Fruit fly (Drosophila melanogaster) whole organism, adult: ENCODE data around the gene Cln7.

Experiments
- CG1620 ChIP-seq: fragments of 200-800 bp; sonication (Bioruptor generic); optimal IDR thresholded peaks from 2 replicates; lab custom pipeline; 2016; ENCODE audit warnings: missing biosample characterization, missing genetic modification characterization
- bab1 ChIP-seq: fragments of 200-800 bp; sonication (Bioruptor generic); optimal IDR thresholded peaks from 3 replicates; lab custom pipeline; 2019; ENCODE audit warnings: missing biosample characterization, mild to moderate bottlenecking, missing genetic modification characterization, moderate library complexity
- cnc ChIP-seq, 2 experiments: fragments of >200 bp; optimal IDR thresholded peaks; 2 replicates each; lab custom pipeline; 2017
- ovo ChIP-seq: fragments of 200-800 bp; sonication (Bioruptor generic); optimal IDR thresholded peaks from 2 replicates; lab custom pipeline; 2016; ENCODE audit warnings: missing biosample characterization, missing genetic modification characterization

dm6 chr3L:7313559-7314132, 31.3 kb downstream of the Cln7 start:
- TF ChIP-seq ovo (GFP tag; lab: Kevin White, UChicago) (no peak), CG1620 (GFP tag; lab: Kevin White, UChicago) (no peak), cnc (optimal IDR thresholded peaks at IDR 0.05; lab: Kevin White, UChicago) (no peak), bab1 (GFP tag; lab: Kevin White, UChicago) (no peak)
